Worm (Caenorhabditis elegans): ENCODE measurements around the gene E02C12.6.

ce11 chrV:9381846-9382363, 11.0 kb upstream of the E02C12.6 start, which contains the start of gene E02C12.12:
- no peak for TF ChIP-seq tbx-11 (GFP tag; IDR thresholded peaks at IDR 0.05)
- no peak for TF ChIP-seq ceh-36 (tag; optimal IDR thresholded peaks at IDR 0.05)
- no peak for TF ChIP-seq ets-7 (tag; optimal IDR thresholded peaks at IDR 0.05)
